Fruit fly (Drosophila melanogaster): ENCODE data around the gene dos.

The dos gene

dm6 chr3L:2589911-2590763 lies 923 bp downstream of the dos start (continued):
- peak; percentile 32 for TF ChIP-seq CG10274 (GFP tag; optimal IDR thresholded peaks at IDR 0.05)
- TF ChIP-seq sisA (GFP tag; IDR thresholded peaks at IDR 0.05) = peak; percentile 58; the same call in 1 of the 2 replicates
- TF ChIP-seq Six4 (GFP tag; optimal IDR thresholded peaks at IDR 0.05) = peak; percentile 37
- TF ChIP-seq ERR (GFP tag; optimal IDR thresholded peaks at IDR 0.05) = no peak
- TF ChIP-seq CG10959 (GFP tag; IDR thresholded peaks at IDR 0.05) = peak; percentile 40; the same call in 1 of the 2 replicates
- TF ChIP-seq HLH3B (GFP tag; IDR thresholded peaks at IDR 0.05) = peak; percentile 81
- TF ChIP-seq CG15601 (tag; optimal IDR thresholded peaks at IDR 0.05) = peak; percentile 66
- TF ChIP-seq CG12236 (GFP tag; optimal IDR thresholded peaks at IDR 0.05) = no peak
- TF ChIP-seq CG8388 (GFP tag; optimal IDR thresholded peaks at IDR 0.05) = peak; percentile 78
- TF ChIP-seq CoRest (tag; optimal IDR thresholded peaks at IDR 0.05) = peak; percentile 86
- TF ChIP-seq CG2116 (GFP tag; optimal IDR thresholded peaks at IDR 0.05) = peak; percentile 43
- 0 out of 2 replicates have a peak, but pooled peaks have one; percentile 17 for TF ChIP-seq Poxn (GFP tag; IDR thresholded peaks at IDR 0.05)
- TF ChIP-seq Scr (GFP tag; IDR thresholded peaks at IDR 0.05; ENCODE audit: partially characterized antibody) = peak; percentile 76
- TF ChIP-seq hth (optimal IDR thresholded peaks at IDR 0.05) = no peak
- peak; percentile 55 for TF ChIP-seq Deaf1 (tag; optimal IDR thresholded peaks at IDR 0.05)
- no peak for TF ChIP-seq CG18262 (tag; optimal IDR thresholded peaks at IDR 0.05)
- peak; percentile 72 for TF ChIP-seq CG10366 (GFP tag; IDR thresholded peaks at IDR 0.05)
- no peak for TF ChIP-seq CG15479 (GFP tag; optimal IDR thresholded peaks at IDR 0.05)
- peak; percentile 22 for TF ChIP-seq CG6254 (GFP tag; optimal IDR thresholded peaks at IDR 0.05)
- no peak for TF ChIP-seq hb (GFP tag; IDR thresholded peaks at IDR 0.05; ENCODE audit: partially characterized antibody)
- TF ChIP-seq NK7.1 (GFP tag; optimal IDR thresholded peaks at IDR 0.05) = no peak
- TF ChIP-seq dmrt99B (tag; optimal IDR thresholded peaks at IDR 0.05) = peak; percentile 80
- peak in 1 of 2 experiments; percentile 64 for TF ChIP-seq dpn (GFP tag; optimal IDR thresholded peaks at IDR 0.05)
- TF ChIP-seq gce (GFP tag; IDR thresholded peaks at IDR 0.05) = peak; percentile 51; the same call in 1 of the 3 replicates
- TF ChIP-seq CG4617 (GFP tag; optimal IDR thresholded peaks at IDR 0.05; ENCODE audit: borderline replicate concordance) = peak; percentile 14
- TF ChIP-seq Bteb2 (GFP tag; optimal IDR thresholded peaks at IDR 0.05) = peak; percentile 44
- no peak for TF ChIP-seq slp2 (GFP tag; optimal IDR thresholded peaks at IDR 0.05)
- peak in 1 of 2 experiments; percentile 17 for TF ChIP-seq Pdp1 (GFP tag; optimal IDR thresholded peaks at IDR 0.05)
- peak; percentile 54; the same call in 1 of the 2 replicates for TF ChIP-seq Rfx (GFP tag; IDR thresholded peaks at IDR 0.05)
- TF ChIP-seq CG30431 (GFP tag; optimal IDR thresholded peaks at IDR 0.05) = peak; percentile 37
- TF ChIP-seq cato (GFP tag; optimal IDR thresholded peaks at IDR 0.05; ENCODE audit: borderline replicate concordance) = peak; percentile 32
- TF ChIP-seq grau (tag; optimal IDR thresholded peaks at IDR 0.05) = no peak
- no peak for TF ChIP-seq CG16779 (GFP tag; IDR thresholded peaks at IDR 0.05)
- peak; percentile 56 for TF ChIP-seq Hr3 (GFP tag; optimal IDR thresholded peaks at IDR 0.05)
- TF ChIP-seq CG17385 (GFP tag; optimal IDR thresholded peaks at IDR 0.05) = peak; percentile 80
- TF ChIP-seq disco-r (GFP tag; optimal IDR thresholded peaks at IDR 0.05) = no peak
- TF ChIP-seq zen2 (GFP tag; IDR thresholded peaks at IDR 0.05; ENCODE audit: partially characterized antibody) = peak; percentile 50; the same call in 1 of the 3 replicates
- peak; percentile 66 for TF ChIP-seq org-1 (GFP tag; optimal IDR thresholded peaks at IDR 0.05)
- no peak for TF ChIP-seq GATAe (GFP tag; conservative IDR thresholded peaks at IDR 0.05)
- TF ChIP-seq bsh (GFP tag; optimal IDR thresholded peaks at IDR 0.05) = peak in 1 of 2 experiments; percentile 74
- TF ChIP-seq dati (GFP tag; IDR thresholded peaks at IDR 0.05) = no peak
- peak; percentile 75 for TF ChIP-seq zen (tag; optimal IDR thresholded peaks at IDR 0.05)
- peak; percentile 73 for TF ChIP-seq Chrac-16 (GFP tag; optimal IDR thresholded peaks at IDR 0.05)
- peak; percentile 32; the same call in 1 of the 2 replicates for TF ChIP-seq gsb (GFP tag; IDR thresholded peaks at IDR 0.05)
- peak; percentile 7 for TF ChIP-seq CG6654 (GFP tag; optimal IDR thresholded peaks at IDR 0.05)
- TF ChIP-seq HLH4C (GFP tag; IDR thresholded peaks at IDR 0.05; ENCODE audit: partially characterized antibody) = peak; percentile 58; the same call in 2 of the 3 replicates
- peak; percentile 63 for TF ChIP-seq caup (GFP tag; optimal IDR thresholded peaks at IDR 0.05; ENCODE audit: severe bottlenecking)
- TF ChIP-seq Dbx (GFP tag; IDR thresholded peaks at IDR 0.05) = peak; percentile 80; the same call in 2 of the 3 replicates
